Fruit fly (Drosophila melanogaster): ENCODE measurements around the gene CG9522.

- TF ChIP-seq EcR (GFP tag; optimal IDR thresholded peaks at IDR 0.05), result no peak
- TF ChIP-seq Dll (optimal IDR thresholded peaks at IDR 0.05), result no peak
- no peak for TF ChIP-seq pan (optimal IDR thresholded peaks at IDR 0.05)
- no peak for TF ChIP-seq CG8478 (optimal IDR thresholded peaks at IDR 0.05)
- no peak for TF ChIP-seq psq (optimal IDR thresholded peaks at IDR 0.05)
- TF ChIP-seq usp (GFP tag; optimal IDR thresholded peaks at IDR 0.05), result no peak
These were observed 10.6 kb downstream of the CG9522 start, which contains the start of gene Grx5 for dm6 chrX:14837983-14838382.

Measured in whole organism.